Fruit fly (Drosophila melanogaster) whole organism: ENCODE results near the gene Sfp24Bd.

Experiments used
- CG8478 ChIP-seq: fragments of >200 bp; optimal IDR thresholded peaks from 2 replicates; lab custom pipeline; 2018; ENCODE audit warnings: inconsistent platforms
- Dll ChIP-seq: fragments of >200 bp; optimal IDR thresholded peaks from 2 replicates; lab custom pipeline; 2017
- EcR ChIP-seq, 2 experiments: fragments of >200 bp; optimal IDR thresholded peaks; 2 replicates each; lab custom pipeline; 2017; ENCODE audit warnings: missing biosample characterization in 2 of 2, missing genetic modification characterization in 2 of 2, missing genetic modification reagents in 2 of 2
- pan ChIP-seq: fragments of >200 bp; optimal IDR thresholded peaks from 2 replicates; lab custom pipeline; 2017
- psq ChIP-seq: fragments of >200 bp; optimal IDR thresholded peaks from 2 replicates; lab custom pipeline; 2017
- usp ChIP-seq: fragments of >200 bp; optimal IDR thresholded peaks from 2 replicates; lab custom pipeline; 2017; ENCODE audit warnings: missing biosample characterization, missing genetic modification characterization, mixed read lengths

Gene Sfp24Bd

dm6 chr2L:3698992-3699514, 30.1 kb upstream of the Sfp24Bd start, which contains the start of the genes CG10031 and CG42464:
TSS of gene CG10031 (minus strand) at chr2L:3699092.
TSS of gene CG42464 (plus strand) at chr2L:3699464.
- TF ChIP-seq Dll (lab: Kevin White, UChicago) = no peak

DNA sequence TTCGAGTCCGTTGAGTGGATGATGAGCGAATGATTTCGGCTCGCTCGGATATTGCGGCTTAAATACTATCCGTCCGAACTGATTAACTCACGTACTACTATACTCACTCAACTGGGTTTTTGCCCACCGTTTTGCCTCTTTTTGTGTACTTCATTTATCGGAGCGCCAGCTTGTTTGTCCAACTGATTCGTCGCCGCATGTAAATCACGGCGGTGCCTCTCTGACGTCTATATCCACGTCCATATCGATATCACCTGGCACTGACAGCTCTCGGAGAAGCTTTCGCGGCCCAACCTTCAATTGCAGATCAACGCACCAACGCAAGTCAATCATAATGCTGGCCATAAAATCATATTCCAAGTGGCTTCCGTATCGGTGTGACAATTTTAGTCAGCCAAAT, 28.8 kb upstream of the Sfp24Bd start, which contains the start of gene CG3604:
Gene CG3604, minus strand, starts transcription at position 101 of the 400 bp plus-strand sequence.
- TF ChIP-seq psq (lab: Kevin White, UChicago) (no peak), Dll (lab: Kevin White, UChicago) (no peak), EcR (GFP tag; optimal IDR thresholded peaks at IDR 0.05; lab: Kevin White, UChicago) (no peak), usp (GFP tag; lab: Kevin White, UChicago) (no peak), pan (no peak), CG8478 (lab: Kevin White, UChicago) (no peak)

- TF ChIP-seq usp (GFP tag; lab: Kevin White, UChicago) (no peak), psq (lab: Kevin White, UChicago) (no peak), EcR (GFP tag; optimal IDR thresholded peaks at IDR 0.05; lab: Kevin White, UChicago) (no peak), CG8478 (lab: Kevin White, UChicago) (no peak), pan (no peak), Dll (lab: Kevin White, UChicago) (no peak)
Measured at dm6 chr2L:3696438-3696837, 27.5 kb upstream of the Sfp24Bd start, which contains the start of gene IM33. TSS of gene IM33 (minus strand) at chr2L:3696658.

DNA sequence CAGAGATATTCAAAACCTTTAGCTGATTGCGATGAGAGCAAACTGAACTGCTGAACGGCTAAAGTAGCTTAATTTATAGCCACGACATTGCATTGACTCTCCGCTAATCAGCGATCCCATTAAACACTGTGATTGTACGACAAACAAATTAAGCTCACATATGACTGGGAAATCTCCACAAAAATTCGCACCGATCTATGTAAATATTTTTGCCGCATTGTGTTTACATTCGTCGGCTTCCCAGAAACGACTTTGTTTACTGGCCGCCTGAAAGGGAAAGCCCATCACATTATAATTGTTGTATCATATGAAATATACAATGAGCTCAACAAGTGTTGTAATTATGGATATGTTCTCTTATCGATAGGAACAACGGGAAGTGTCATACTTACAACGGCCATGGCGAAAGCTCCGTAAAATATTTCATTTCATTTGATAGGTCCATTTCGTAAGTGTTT, 26.5 kb upstream of the Sfp24Bd start, which contains the start of gene CG16713:
Gene CG16713, minus strand, starts transcription at position 51 of the 458 bp plus-strand sequence.
- TF ChIP-seq Dll (lab: Kevin White, UChicago) (no peak), CG8478 (lab: Kevin White, UChicago) (no peak), psq (lab: Kevin White, UChicago) (no peak), usp (GFP tag; lab: Kevin White, UChicago) (no peak), pan (no peak), EcR (GFP tag; optimal IDR thresholded peaks at IDR 0.05; lab: Kevin White, UChicago) (no peak)

DNA sequence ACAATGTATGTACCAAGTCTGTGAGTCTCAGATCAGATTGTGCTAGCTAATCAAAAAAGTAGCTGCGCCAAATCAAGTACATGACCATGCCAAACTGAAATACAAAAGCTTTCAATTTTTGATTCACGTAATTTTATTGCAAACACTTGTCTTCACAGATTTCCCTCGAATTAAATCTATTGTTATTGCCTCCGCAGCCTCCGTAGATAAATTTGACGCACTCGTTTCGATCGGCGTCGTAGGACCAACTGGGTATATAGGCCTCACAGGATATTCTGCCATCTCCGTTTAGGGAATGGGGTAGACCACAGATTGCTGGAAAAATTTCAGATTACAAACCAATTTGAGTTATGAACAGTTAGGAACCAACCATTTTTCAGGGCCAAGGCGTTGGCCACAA, 26.0 kb upstream of the Sfp24Bd start, which contains the start of gene CG43165:
Gene CG43165, minus strand, starts transcription at position 101 of the 400 bp plus-strand sequence.
- no peak for TF ChIP-seq EcR (GFP tag; optimal IDR thresholded peaks at IDR 0.05; lab: Kevin White, UChicago)
- no peak for TF ChIP-seq pan
- TF ChIP-seq Dll (lab: Kevin White, UChicago) = no peak
- no peak for TF ChIP-seq CG8478 (lab: Kevin White, UChicago)
- no peak for TF ChIP-seq usp (GFP tag; lab: Kevin White, UChicago)
- TF ChIP-seq psq (lab: Kevin White, UChicago) = no peak

dm6 chr2L:3693805-3694204, 24.9 kb upstream of the Sfp24Bd start, which contains the start of gene Acp24A4:
TSS of gene Acp24A4 (minus strand) at chr2L:3693905.
- TF ChIP-seq Dll (lab: Kevin White, UChicago) = no peak
- no peak for TF ChIP-seq pan
- no peak for TF ChIP-seq usp (GFP tag; lab: Kevin White, UChicago)
- no peak for TF ChIP-seq EcR (GFP tag; optimal IDR thresholded peaks at IDR 0.05; lab: Kevin White, UChicago)
- no peak for TF ChIP-seq psq (lab: Kevin White, UChicago)
- no peak for TF ChIP-seq CG8478 (lab: Kevin White, UChicago)

DNA sequence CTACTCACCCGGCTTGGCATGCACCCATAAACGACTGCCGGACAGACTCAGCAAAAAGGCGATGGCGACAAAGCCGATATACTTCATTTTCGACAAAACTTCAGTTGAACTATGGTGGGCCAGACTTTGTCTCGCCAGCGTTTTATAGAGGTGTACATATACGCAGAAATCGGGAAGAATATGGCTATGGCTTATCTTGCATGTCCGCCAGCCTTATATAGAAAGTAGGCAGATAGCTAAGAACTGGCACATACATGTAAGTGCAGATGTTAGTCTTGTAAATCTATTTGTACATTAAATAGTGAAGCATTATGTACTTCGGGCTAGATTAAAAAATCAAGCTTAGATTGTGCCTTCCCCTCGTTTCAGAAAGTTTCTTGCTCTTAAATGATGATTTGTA, 24.1 kb upstream of the Sfp24Bd start, which contains the start of gene CG3513:
Gene CG3513, minus strand, starts transcription at position 101 of the 400 bp plus-strand sequence.
- TF ChIP-seq pan (no peak), Dll (lab: Kevin White, UChicago) (no peak), EcR (GFP tag; optimal IDR thresholded peaks at IDR 0.05; lab: Kevin White, UChicago) (no peak), usp (GFP tag; lab: Kevin White, UChicago) (no peak), psq (lab: Kevin White, UChicago) (no peak), CG8478 (lab: Kevin White, UChicago) (no peak)

DNA sequence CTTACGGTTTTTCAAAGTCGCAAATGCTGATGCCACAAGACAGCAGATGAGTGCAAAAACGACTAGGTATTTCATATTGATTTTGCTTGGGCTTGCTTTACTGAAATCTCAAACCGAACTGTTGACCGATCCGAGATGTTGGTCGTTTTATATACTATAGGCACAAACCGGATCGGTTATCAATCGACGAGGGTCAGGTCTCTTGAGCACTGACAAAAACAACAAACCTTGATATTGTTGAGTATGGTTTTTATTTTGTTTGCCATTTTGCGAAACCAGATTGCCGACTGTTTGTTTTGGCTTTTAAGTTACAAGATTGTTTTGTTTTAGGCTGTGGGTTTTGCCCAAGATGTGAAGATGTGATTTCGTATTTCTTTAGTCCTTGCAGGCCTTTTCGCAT, 23.5 kb upstream of the Sfp24Bd start, which contains the start of gene CG16704:
Gene CG16704, minus strand, starts transcription at position 122 of the 400 bp plus-strand sequence.
- TF ChIP-seq CG8478 (lab: Kevin White, UChicago) = no peak
- no peak for TF ChIP-seq Dll (lab: Kevin White, UChicago)
- TF ChIP-seq psq (lab: Kevin White, UChicago) = no peak
- no peak for TF ChIP-seq pan
- no peak for TF ChIP-seq EcR (GFP tag; optimal IDR thresholded peaks at IDR 0.05; lab: Kevin White, UChicago)
- TF ChIP-seq usp (GFP tag; lab: Kevin White, UChicago) = no peak

DNA sequence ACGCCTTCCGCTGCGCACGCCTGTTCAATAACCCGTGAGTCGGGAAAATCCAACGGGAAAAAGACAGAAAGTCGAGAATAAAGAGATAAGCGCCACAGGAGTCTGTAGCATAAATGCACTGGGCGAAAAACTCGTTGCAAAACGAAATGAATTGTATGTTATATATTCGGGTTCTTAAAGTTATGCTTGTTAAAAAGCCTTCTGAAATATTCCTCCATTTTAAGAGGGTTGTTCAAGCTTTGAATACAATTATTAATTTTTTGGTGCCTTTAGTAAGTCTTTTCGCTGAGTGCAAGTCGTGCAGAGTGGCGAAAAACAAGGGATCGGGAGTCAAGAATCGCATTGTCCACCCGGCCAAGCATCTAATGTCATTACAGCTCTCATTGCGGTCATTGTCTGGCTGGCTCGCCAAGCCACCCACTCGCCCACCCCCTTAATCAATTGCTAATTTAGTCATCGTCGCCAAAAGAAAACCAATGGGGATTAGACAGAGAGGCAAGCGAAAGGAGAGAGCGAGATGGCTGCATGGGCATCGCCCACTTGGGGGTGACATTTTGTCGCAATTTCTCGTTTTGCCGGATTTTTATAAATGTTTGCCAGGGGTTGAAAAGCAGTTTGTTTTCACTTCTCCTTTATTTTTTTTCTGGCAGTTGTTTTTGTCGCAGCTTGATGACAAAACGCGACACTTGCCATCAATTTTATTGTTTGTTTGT, 16.4 kb upstream of the Sfp24Bd start:
- TF ChIP-seq usp (GFP tag; lab: Kevin White, UChicago) = no peak
- TF ChIP-seq psq (lab: Kevin White, UChicago) = no peak
- no peak for TF ChIP-seq Dll (lab: Kevin White, UChicago)
- no peak for TF ChIP-seq CG8478 (lab: Kevin White, UChicago)
- TF ChIP-seq pan = no peak
- TF ChIP-seq EcR (GFP tag; optimal IDR thresholded peaks at IDR 0.05; lab: Kevin White, UChicago) = no peak

DNA sequence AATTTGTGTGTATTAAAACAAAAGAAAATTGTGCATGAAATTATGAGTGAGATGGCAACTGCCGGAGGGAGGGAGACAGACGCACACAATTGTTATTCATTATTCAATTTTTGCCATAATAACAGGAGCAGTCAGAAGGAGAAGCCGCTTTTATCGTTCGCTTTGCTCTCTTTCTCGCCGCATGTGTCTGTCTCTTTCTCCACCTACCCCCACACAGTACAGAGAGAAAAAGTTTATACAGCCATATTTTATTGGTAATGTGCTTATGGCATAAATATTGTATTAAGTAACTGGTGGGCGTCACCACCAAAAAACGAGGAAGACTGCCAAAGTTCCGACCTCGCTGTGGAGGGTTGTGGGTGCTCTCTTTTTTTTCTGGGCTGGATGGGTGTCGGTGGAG, 13.6 kb upstream of the Sfp24Bd start:
- TF ChIP-seq EcR (GFP tag; optimal IDR thresholded peaks at IDR 0.05; lab: Kevin White, UChicago) (no peak), pan (no peak)

dm6 chr2L:3681338-3681737, 12.4 kb upstream of the Sfp24Bd start:
- TF ChIP-seq psq (lab: Kevin White, UChicago) = no peak
- no peak for TF ChIP-seq CG8478 (lab: Kevin White, UChicago)
- TF ChIP-seq usp (GFP tag; lab: Kevin White, UChicago) = no peak
- TF ChIP-seq Dll (lab: Kevin White, UChicago) = no peak
- no peak for TF ChIP-seq pan
- TF ChIP-seq EcR (GFP tag; optimal IDR thresholded peaks at IDR 0.05; lab: Kevin White, UChicago) = no peak
